Worm (Caenorhabditis elegans): Measurements from ENCODE around the gene R10E11.6.

The R10E11.6 gene

DNA sequence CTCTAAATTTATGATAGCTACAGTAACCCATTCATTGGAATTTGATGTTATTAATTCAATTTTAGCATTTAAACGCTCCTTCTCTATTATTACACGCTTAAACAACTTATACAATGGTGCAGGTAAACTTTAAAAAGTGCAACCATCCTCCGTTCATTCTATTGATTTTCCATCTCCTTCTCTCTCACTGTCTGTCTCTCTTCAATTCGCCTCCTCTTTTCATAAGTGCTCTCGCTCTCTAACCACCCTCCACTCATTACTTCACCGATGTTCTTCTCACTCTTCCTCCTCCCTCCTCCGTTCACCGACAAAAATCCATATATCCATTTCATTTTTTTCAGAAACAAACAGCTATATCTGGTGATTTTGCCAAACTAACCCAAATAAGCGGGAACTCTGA, 16.6 kb upstream of the R10E11.6 start, which contains the start of gene cbp-1:
cbp-1 (plus strand) TSS at position 335 of the 400 bp plus-strand sequence.
- TF ChIP-seq elt-1 (tag; optimal IDR thresholded peaks at IDR 0.05) = no peak
- peak; percentile 83 for TF ChIP-seq ceh-28 (tag; optimal IDR thresholded peaks at IDR 0.05)
- TF ChIP-seq ceh-16 (tag; optimal IDR thresholded peaks at IDR 0.05) = no peak
- peak; percentile 48 for TF ChIP-seq daf-12 (tag; optimal IDR thresholded peaks at IDR 0.05)
- TF ChIP-seq pha-4 (tag; optimal IDR thresholded peaks at IDR 0.05) = peak; percentile 73
- peak; percentile 57 for TF ChIP-seq nhr-23 (tag; optimal IDR thresholded peaks at IDR 0.05)
- TF ChIP-seq nhr-25 (tag; optimal IDR thresholded peaks at IDR 0.05) = peak; percentile 51
- no peak for TF ChIP-seq lin-15B (tag; optimal IDR thresholded peaks at IDR 0.05)
- no peak for TF ChIP-seq fkh-10 (GFP tag; optimal IDR thresholded peaks at IDR 0.05)
- no peak for TF ChIP-seq zag-1 (tag; optimal IDR thresholded peaks at IDR 0.05)
- TF ChIP-seq lsy-12 (tag; optimal IDR thresholded peaks at IDR 0.05) = no peak
- TF ChIP-seq egl-27 (tag; optimal IDR thresholded peaks at IDR 0.05) = no peak
- no peak for TF ChIP-seq nhr-12 (tag; optimal IDR thresholded peaks at IDR 0.05)
- TF ChIP-seq nhr-237 (tag; optimal IDR thresholded peaks at IDR 0.05) = no peak
- peak; percentile 53 for TF ChIP-seq lin-39 (tag; optimal IDR thresholded peaks at IDR 0.05)
- TF ChIP-seq hmg-11 (tag; optimal IDR thresholded peaks at IDR 0.05) = peak; percentile 18
- peak; percentile 69 for TF ChIP-seq nfya-1 (tag; optimal IDR thresholded peaks at IDR 0.05; ENCODE audit: insufficient read depth)
- TF ChIP-seq snpc-4 (tag; optimal IDR thresholded peaks at IDR 0.05) = no peak
- peak; percentile 44 for TF ChIP-seq egl-5 (tag; optimal IDR thresholded peaks at IDR 0.05)
- TF ChIP-seq sea-2 (GFP tag; optimal IDR thresholded peaks at IDR 0.05) = no peak
- no peak for TF ChIP-seq unc-39 (tag; optimal IDR thresholded peaks at IDR 0.05)
- TF ChIP-seq eor-1 (tag; optimal IDR thresholded peaks at IDR 0.05) = no peak
- TF ChIP-seq nhr-28 (tag; optimal IDR thresholded peaks at IDR 0.05) = no peak

ce11 chrIII:9767095-9767494, 15.7 kb upstream of the R10E11.6 start:
- no peak for TF ChIP-seq ceh-82 (tag; optimal IDR thresholded peaks at IDR 0.05)

ce11 chrIII:9768023-9768422, 14.8 kb upstream of the R10E11.6 start:
- TF ChIP-seq ztf-11 (tag; optimal IDR thresholded peaks at IDR 0.05) (no peak), mml-1 (tag; optimal IDR thresholded peaks at IDR 0.05) (no peak), R02D3.7 (tag; optimal IDR thresholded peaks at IDR 0.05) (no peak), ceh-9 (tag; optimal IDR thresholded peaks at IDR 0.05) (no peak), ama-1 (optimal IDR thresholded peaks at IDR 0.05) (no peak), nhr-11 (tag; optimal IDR thresholded peaks at IDR 0.05) (no peak), zag-1 (tag; optimal IDR thresholded peaks at IDR 0.05) (no peak), nhr-25 (tag; optimal IDR thresholded peaks at IDR 0.05) (no peak), jun-1 (tag; optimal IDR thresholded peaks at IDR 0.05) (no peak), ztf-4 (tag; optimal IDR thresholded peaks at IDR 0.05) (no peak), egl-5 (tag; optimal IDR thresholded peaks at IDR 0.05) (no peak), tbx-2 (tag; optimal IDR thresholded peaks at IDR 0.05) (no peak), lsy-12 (tag; optimal IDR thresholded peaks at IDR 0.05) (no peak), nhr-237 (tag; optimal IDR thresholded peaks at IDR 0.05) (no peak), nhr-67 (tag; optimal IDR thresholded peaks at IDR 0.05) (no peak), pha-4 (tag; optimal IDR thresholded peaks at IDR 0.05) (no peak), nhr-12 (tag; optimal IDR thresholded peaks at IDR 0.05) (no peak), aly-2 (tag; optimal IDR thresholded peaks at IDR 0.05) (no peak)

DNA sequence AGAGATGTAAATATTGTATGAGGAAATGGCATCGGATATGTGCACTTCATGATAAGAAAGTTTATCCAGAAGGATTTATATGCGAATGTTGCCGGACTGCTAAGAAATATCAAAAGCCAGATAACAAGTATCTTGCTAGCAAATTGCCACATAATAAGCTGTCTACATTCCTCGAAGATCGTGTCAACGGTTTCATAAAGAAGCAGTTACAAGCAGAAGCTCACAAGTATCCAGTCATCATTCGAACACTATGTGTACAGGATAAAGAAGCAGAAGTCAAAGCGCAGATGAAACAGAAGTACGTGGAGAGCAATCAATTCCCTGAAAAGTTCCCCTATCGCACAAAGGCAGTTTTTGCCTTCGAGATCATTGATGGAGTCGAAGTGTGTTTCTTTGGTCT, 12.2 kb upstream of the R10E11.6 start:
- TF ChIP-seq egl-5 (tag; optimal IDR thresholded peaks at IDR 0.05) = no peak
- no peak for TF ChIP-seq ama-1 (optimal IDR thresholded peaks at IDR 0.05)
- no peak for TF ChIP-seq ceh-9 (tag; optimal IDR thresholded peaks at IDR 0.05)
- TF ChIP-seq nhr-76 (tag; optimal IDR thresholded peaks at IDR 0.05) = no peak
- no peak for TF ChIP-seq lsy-12 (tag; optimal IDR thresholded peaks at IDR 0.05)
- no peak for TF ChIP-seq nhr-25 (tag; optimal IDR thresholded peaks at IDR 0.05)
- TF ChIP-seq elt-3 (tag; optimal IDR thresholded peaks at IDR 0.05) = no peak
- TF ChIP-seq ceh-82 (tag; optimal IDR thresholded peaks at IDR 0.05) = no peak
- no peak for TF ChIP-seq unc-62 (GFP tag; optimal IDR thresholded peaks at IDR 0.05)
- no peak for TF ChIP-seq snpc-4 (tag; optimal IDR thresholded peaks at IDR 0.05)
- no peak for TF ChIP-seq ceh-28 (tag; optimal IDR thresholded peaks at IDR 0.05)
- no peak for TF ChIP-seq ztf-4 (tag; optimal IDR thresholded peaks at IDR 0.05)
- no peak for TF ChIP-seq sea-2 (GFP tag; optimal IDR thresholded peaks at IDR 0.05)
- no peak for TF ChIP-seq lin-39 (tag; optimal IDR thresholded peaks at IDR 0.05)
- no peak for TF ChIP-seq ztf-11 (tag; optimal IDR thresholded peaks at IDR 0.05)
- no peak for TF ChIP-seq ZK546.5 (tag; optimal IDR thresholded peaks at IDR 0.05)

All from whole organism, L3 larva.